Worm (Caenorhabditis elegans): Measurements from ENCODE around the gene sra-28.

ce11 chrII:6560291-6560690, 13.3 kb downstream of the sra-28 start:
- no peak for TF ChIP-seq pha-4 (tag; optimal IDR thresholded peaks at IDR 0.05)
- no peak for TF ChIP-seq elt-3 (tag; optimal IDR thresholded peaks at IDR 0.05)
- TF ChIP-seq unc-39 (tag; optimal IDR thresholded peaks at IDR 0.05) = no peak
- no peak for TF ChIP-seq nhr-76 (tag; optimal IDR thresholded peaks at IDR 0.05)
- no peak for TF ChIP-seq nhr-12 (tag; optimal IDR thresholded peaks at IDR 0.05)
- no peak for TF ChIP-seq snpc-4 (tag; optimal IDR thresholded peaks at IDR 0.05)
- no peak for TF ChIP-seq nhr-237 (tag; optimal IDR thresholded peaks at IDR 0.05)
- TF ChIP-seq mep-1 (tag; optimal IDR thresholded peaks at IDR 0.05) = no peak
- no peak for TF ChIP-seq unc-62 (GFP tag; optimal IDR thresholded peaks at IDR 0.05)
- TF ChIP-seq lsy-2 (tag; optimal IDR thresholded peaks at IDR 0.05) = no peak
- no peak for TF ChIP-seq ces-1 (GFP tag; optimal IDR thresholded peaks at IDR 0.05)
- TF ChIP-seq bed-3 (GFP tag; optimal IDR thresholded peaks at IDR 0.05) = no peak
- TF ChIP-seq blmp-1 (tag; optimal IDR thresholded peaks at IDR 0.05) = no peak
